Fruit fly (Drosophila melanogaster): Measurements from ENCODE around the gene nAChRbeta3.

nAChRbeta3 gene

DNA sequence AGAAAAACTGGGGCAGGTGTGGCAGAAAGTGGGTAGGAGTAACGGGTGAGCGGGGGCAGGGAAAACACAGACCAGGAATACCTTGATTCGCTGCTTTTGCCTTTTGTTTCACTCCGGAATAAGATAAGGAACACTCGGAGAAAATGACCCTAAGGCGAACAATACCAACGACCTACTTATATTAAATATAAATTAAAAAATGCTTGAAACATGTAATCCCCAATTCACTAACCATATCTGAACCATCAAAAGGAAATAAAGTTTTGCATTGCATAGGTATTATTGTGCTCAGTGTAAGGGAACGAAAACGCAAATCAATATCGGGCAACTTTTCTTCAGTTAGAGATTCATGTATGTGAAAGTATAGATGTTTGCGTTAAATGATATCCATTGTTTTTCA lies 32.9 kb upstream of the nAChRbeta3 start (continued):
- no peak for TF ChIP-seq ham (GFP tag; IDR thresholded peaks at IDR 0.05)
- no peak for TF ChIP-seq CG10431 (GFP tag; optimal IDR thresholded peaks at IDR 0.05)
- TF ChIP-seq lov (optimal IDR thresholded peaks at IDR 0.05) = no peak
- no peak for TF ChIP-seq lov (GFP tag; IDR thresholded peaks at IDR 0.05)
- TF ChIP-seq gem (tag; optimal IDR thresholded peaks at IDR 0.05) = peak; percentile 83
- TF ChIP-seq Aef1 (GFP tag; IDR thresholded peaks at IDR 0.05) = peak; percentile 53; the same call in 2 of the 3 replicates
- TF ChIP-seq CG17186 (GFP tag; optimal IDR thresholded peaks at IDR 0.05) = no peak
- peak; percentile 61 for TF ChIP-seq Blimp-1 (GFP tag; optimal IDR thresholded peaks at IDR 0.05)
- peak; percentile 17; the same call in 1 of the 3 replicates for TF ChIP-seq Optix (GFP tag; IDR thresholded peaks at IDR 0.05)
- no peak for TF ChIP-seq insv (GFP tag; optimal IDR thresholded peaks at IDR 0.05)
- no peak for TF ChIP-seq Sry-β (GFP tag; optimal IDR thresholded peaks at IDR 0.05)
- peak; percentile 65 for TF ChIP-seq CG30403 (GFP tag; optimal IDR thresholded peaks at IDR 0.05)
- TF ChIP-seq cwo (GFP tag; optimal IDR thresholded peaks at IDR 0.05) = no peak
- TF ChIP-seq unc-4 (GFP tag; IDR thresholded peaks at IDR 0.05; ENCODE audit: partially characterized antibody) = no peak
- peak; percentile 5 for TF ChIP-seq Bteb2 (GFP tag; optimal IDR thresholded peaks at IDR 0.05)
- TF ChIP-seq aop (GFP tag; IDR thresholded peaks at IDR 0.05) = no peak
- peak; percentile 52 for TF ChIP-seq org-1 (GFP tag; optimal IDR thresholded peaks at IDR 0.05)
- 0 out of 2 replicates have a peak, but pooled peaks have one; percentile 18 for TF ChIP-seq CG14667 (GFP tag; IDR thresholded peaks at IDR 0.05)
- TF ChIP-seq CG7786 (GFP tag; optimal IDR thresholded peaks at IDR 0.05) = no peak
- peak; percentile 65 for TF ChIP-seq az2 (GFP tag; optimal IDR thresholded peaks at IDR 0.05)
- no peak for TF ChIP-seq CG9797 (GFP tag; optimal IDR thresholded peaks at IDR 0.05)
- no peak for TF ChIP-seq Neu2 (GFP tag; optimal IDR thresholded peaks at IDR 0.05; ENCODE audit: borderline replicate concordance)
- peak; percentile 22 for TF ChIP-seq trem (tag; optimal IDR thresholded peaks at IDR 0.05)
- TF ChIP-seq sug (tag; optimal IDR thresholded peaks at IDR 0.05) = no peak
- peak; percentile 50 for TF ChIP-seq CG7556 (GFP tag; optimal IDR thresholded peaks at IDR 0.05)
- peak; percentile 20 for TF ChIP-seq CG18476 (GFP tag; optimal IDR thresholded peaks at IDR 0.05)
- TF ChIP-seq CG18262 (tag; optimal IDR thresholded peaks at IDR 0.05) = peak; percentile 59
- peak; percentile 8 for TF ChIP-seq zf30C (GFP tag; optimal IDR thresholded peaks at IDR 0.05)
- peak; percentile 71 for TF ChIP-seq CG2875 (GFP tag; optimal IDR thresholded peaks at IDR 0.05)
- TF ChIP-seq CG3065 (GFP tag; optimal IDR thresholded peaks at IDR 0.05) = no peak
- no peak for TF ChIP-seq CG9215 (GFP tag; IDR thresholded peaks at IDR 0.05)
- no peak for TF ChIP-seq abd-A (tag; optimal IDR thresholded peaks at IDR 0.05)
- peak; percentile 11; the same call in 1 of the 2 replicates for TF ChIP-seq CG32532 (GFP tag; IDR thresholded peaks at IDR 0.05)
- peak in 1 of 2 experiments; percentile 65 for TF ChIP-seq eve (GFP tag; optimal IDR thresholded peaks at IDR 0.05)
- TF ChIP-seq jing (GFP tag; optimal IDR thresholded peaks at IDR 0.05) = peak; percentile 69
- no peak for TF ChIP-seq Mes4 (GFP tag; optimal IDR thresholded peaks at IDR 0.05)
- TF ChIP-seq CG11560 (tag; IDR thresholded peaks at IDR 0.05) = no peak
- 0 out of 2 replicates have a peak, but pooled peaks have one; percentile 20 for TF ChIP-seq Ada2b (GFP tag; IDR thresholded peaks at IDR 0.05)
- no peak for TF ChIP-seq nau (GFP tag; optimal IDR thresholded peaks at IDR 0.05)
- TF ChIP-seq vnd (GFP tag; IDR thresholded peaks at IDR 0.05; ENCODE audit: partially characterized antibody) = no peak
- TF ChIP-seq Kr (GFP tag; optimal IDR thresholded peaks at IDR 0.05) = no peak
- TF ChIP-seq CG12155 (GFP tag; optimal IDR thresholded peaks at IDR 0.05) = peak; percentile 50
- no peak for TF ChIP-seq CG16779 (GFP tag; IDR thresholded peaks at IDR 0.05)
- TF ChIP-seq nmo (GFP tag; optimal IDR thresholded peaks at IDR 0.05) = peak; percentile 74
- no peak for TF ChIP-seq sd (tag; optimal IDR thresholded peaks at IDR 0.05)
- TF ChIP-seq CG7987 (GFP tag; optimal IDR thresholded peaks at IDR 0.05) = no peak
- no peak for TF ChIP-seq sr (GFP tag; IDR thresholded peaks at IDR 0.05)
- TF ChIP-seq grau (tag; optimal IDR thresholded peaks at IDR 0.05) = peak; percentile 65
- no peak for TF ChIP-seq CG10267 (tag; optimal IDR thresholded peaks at IDR 0.05)
- peak; percentile 36; the same call in 1 of the 2 replicates for TF ChIP-seq CG6689 (GFP tag; IDR thresholded peaks at IDR 0.05)
- TF ChIP-seq Doc3 (GFP tag; IDR thresholded peaks at IDR 0.05; ENCODE audit: partially characterized antibody) = no peak

Data from whole organism, embryonic.